Fruit fly (Drosophila melanogaster) S2 (cell line): ENCODE data around the gene tna.

Source experiments
- CG8478 ChIP-seq: fragments of >200 bp; optimal IDR thresholded peaks from 2 replicates; lab custom pipeline; 2018
- CTCF ChIP-seq, 2 experiments: fragments of >200 bp; optimal IDR thresholded peaks; 2 replicates each; lab custom pipeline; 2018

- TF ChIP-seq CG8478 (lab: Kevin White, UChicago) (no peak), CTCF (optimal IDR thresholded peaks at IDR 0.05; lab: Kevin White, UChicago) (no peak)
Observed at dm6 chr3L:10876036-10876435, 40.7 kb downstream of the tna start.
